Worm (Caenorhabditis elegans): ENCODE measurements around the gene tmc-1.

ce11 chrX:1121575-1121974, 40.4 kb upstream of the tmc-1 start:
- TF ChIP-seq him-1 (tag; optimal IDR thresholded peaks at IDR 0.05) (no peak), W03F9.2 (tag; optimal IDR thresholded peaks at IDR 0.05) (no peak)

Data from whole organism, L4/young adult.